Worm (Caenorhabditis elegans): Measurements from ENCODE around the gene cept-2.

Gene cept-2

ce11 chrV:14361973-14362372 is 14.4 kb downstream of the cept-2 start:
- TF ChIP-seq snpc-4 (GFP tag; optimal IDR thresholded peaks at IDR 0.05), result no peak
- peak in 3 of 4 experiments; percentile 49 to 94 (median 89) for TF ChIP-seq snpc-4 (tag; optimal IDR thresholded peaks at IDR 0.05)
- TF ChIP-seq B0261.1 (tag; optimal IDR thresholded peaks at IDR 0.05), result no peak

ce11 chrV:14364586-14365248 is 17.2 kb downstream of the cept-2 start:
- TF ChIP-seq rec-8 (tag; optimal IDR thresholded peaks at IDR 0.05) (no peak), ZK185.1 (tag; optimal IDR thresholded peaks at IDR 0.05; ENCODE audit: poor library complexity, severe bottlenecking) (no peak), somi-1 (GFP tag; optimal IDR thresholded peaks at IDR 0.05) (no peak), cebp-1 (GFP tag; IDR thresholded peaks at IDR 0.05) (peak; percentile 76; the same call in 1 of the 2 replicates), cebp-1 (tag; optimal IDR thresholded peaks at IDR 0.05) (peak; percentile 74), nhr-80 (tag; optimal IDR thresholded peaks at IDR 0.05) (peak; percentile 43), lin-40 (tag; optimal IDR thresholded peaks at IDR 0.05) (peak; percentile 11), zfh-2 (GFP tag; conservative IDR thresholded peaks at IDR 0.05) (peak; percentile 63; the same call in 1 of the 2 replicates), tbp1 (GFP tag; optimal IDR thresholded peaks at IDR 0.05) (no peak), B0261.1 (tag; optimal IDR thresholded peaks at IDR 0.05) (no peak), madf-6 (GFP tag; IDR thresholded peaks at IDR 0.05) (no peak), F10E7.11 (tag; optimal IDR thresholded peaks at IDR 0.05) (no peak), lin-26 (GFP tag; IDR thresholded peaks at IDR 0.05) (no peak), K12H6.12 (tag; optimal IDR thresholded peaks at IDR 0.05) (no peak), T07F8.4 (tag; optimal IDR thresholded peaks at IDR 0.05) (no peak), mes-4 (tag; optimal IDR thresholded peaks at IDR 0.05) (no peak), Y79H2A.3 (GFP tag; conservative IDR thresholded peaks at IDR 0.05) (no peak), rpc-1 (optimal IDR thresholded peaks at IDR 0.05) (no peak), rpc-1 (tag; optimal IDR thresholded peaks at IDR 0.05) (no peak), attf-6 (GFP tag; IDR thresholded peaks at IDR 0.05) (no peak), lin-35 (GFP tag; optimal IDR thresholded peaks at IDR 0.05) (no peak), ceh-27 (GFP tag; optimal IDR thresholded peaks at IDR 0.05) (peak; percentile 14), ceh-40 (GFP tag; IDR thresholded peaks at IDR 0.05) (no peak), mxl-1 (tag; optimal IDR thresholded peaks at IDR 0.05) (no peak), ceh-58 (GFP tag; IDR thresholded peaks at IDR 0.05) (no peak), ztf-26 (tag; optimal IDR thresholded peaks at IDR 0.05) (no peak), unc-130 (GFP tag; optimal IDR thresholded peaks at IDR 0.05) (no peak), F39B2.1 (GFP tag; IDR thresholded peaks at IDR 0.05) (no peak), nfyb-1 (GFP tag; IDR thresholded peaks at IDR 0.05) (peak; percentile 57; the same call in 1 of the 2 replicates), B0336.3 (GFP tag; IDR thresholded peaks at IDR 0.05) (no peak), atf-7 (tag; optimal IDR thresholded peaks at IDR 0.05) (no peak), Y95B8A.8 (GFP tag; IDR thresholded peaks at IDR 0.05) (no peak), Y56A3A.18 (GFP tag; IDR thresholded peaks at IDR 0.05) (no peak), hlh-12 (tag; optimal IDR thresholded peaks at IDR 0.05) (no peak), ama-1 (optimal IDR thresholded peaks at IDR 0.05) (no peak), ama-1 (GFP tag; optimal IDR thresholded peaks at IDR 0.05) (no peak), aptf-3 (GFP tag; IDR thresholded peaks at IDR 0.05) (no peak), bed-2 (GFP tag; IDR thresholded peaks at IDR 0.05) (no peak), Y53F4B.3 (GFP tag; IDR thresholded peaks at IDR 0.05) (no peak), lsy-27 (tag; optimal IDR thresholded peaks at IDR 0.05; ENCODE audit: borderline replicate concordance, insufficient read depth) (no peak), lin-54 (GFP tag; optimal IDR thresholded peaks at IDR 0.05) (no peak), Y67H2A.10 (GFP tag; conservative IDR thresholded peaks at IDR 0.05) (no peak), dpl-1 (GFP tag; optimal IDR thresholded peaks at IDR 0.05) (no peak), hrde-1 (tag; optimal IDR thresholded peaks at IDR 0.05; ENCODE audit: borderline replicate concordance) (no peak), ztf-22 (GFP tag; optimal IDR thresholded peaks at IDR 0.05) (no peak), him-1 (tag; optimal IDR thresholded peaks at IDR 0.05) (no peak)
